Fruit fly (Drosophila melanogaster) whole organism, prepupa: ENCODE data around the gene CCT1.

Experiments used
- Blimp-1 ChIP-seq: fragments of 200-800 bp; sonication (Bioruptor generic); optimal IDR thresholded peaks from 3 replicates; lab custom pipeline; 2017; ENCODE audit warnings: missing biosample characterization, missing genetic modification characterization, mild to moderate bottlenecking, moderate library complexity, missing genetic modification reagents
- CG11294 ChIP-seq: fragments of 200-800 bp; sonication (Bioruptor generic); IDR thresholded peaks from 2 replicates; pipeline ENCODE4 v1.3.6; 2022; ENCODE audit warnings: missing biosample characterization, missing genetic modification characterization
- CG11762 ChIP-seq: fragments of 200-800 bp; sonication (Bioruptor generic); optimal IDR thresholded peaks from 3 replicates; lab custom pipeline; 2016; ENCODE audit warnings: missing biosample characterization, missing genetic modification characterization; ENCODE audit not compliant: insufficient read depth
- CG11902 ChIP-seq: fragments of 200-800 bp; sonication (Bioruptor generic); optimal IDR thresholded peaks from 3 replicates; lab custom pipeline; 2016; ENCODE audit warnings: missing biosample characterization, missing genetic modification characterization
- CG15336 ChIP-seq: fragments of 200-800 bp; sonication (Bioruptor generic); IDR thresholded peaks from 2 replicates; pipeline ENCODE4 v1.3.6; 2022; ENCODE audit warnings: missing biosample characterization, missing genetic modification characterization
- CG16779 ChIP-seq: fragments of 200-800 bp; sonication (Bioruptor generic); optimal IDR thresholded peaks from 3 replicates; lab custom pipeline; 2017; ENCODE audit warnings: missing biosample characterization, mild to moderate bottlenecking, missing genetic modification characterization
- CG3032 ChIP-seq: fragments of 200-800 bp; optimal IDR thresholded peaks from 2 replicates; lab custom pipeline; 2019; ENCODE audit warnings: missing biosample characterization, mild to moderate bottlenecking, missing genetic modification characterization, moderate library complexity
- CG31627 ChIP-seq: fragments of 200-800 bp; sonication (Bioruptor generic); optimal IDR thresholded peaks from 3 replicates; lab custom pipeline; 2016; ENCODE audit warnings: missing biosample characterization, missing genetic modification characterization
- CG3919 ChIP-seq: fragments of 200-800 bp; sonication (Bioruptor generic); optimal IDR thresholded peaks from 3 replicates; lab custom pipeline; 2016; ENCODE audit warnings: missing biosample characterization, missing genetic modification characterization
- CG4318 ChIP-seq: fragments of 200-800 bp; sonication (Bioruptor generic); optimal IDR thresholded peaks from 3 replicates; lab custom pipeline; 2017; ENCODE audit warnings: missing biosample characterization, mild to moderate bottlenecking, missing genetic modification characterization
- CG6163 ChIP-seq: fragments of 200-800 bp; sonication (Bioruptor generic); IDR thresholded peaks from 3 replicates; pipeline ENCODE4 v1.3.6; 2022; ENCODE audit warnings: missing biosample characterization, missing genetic modification characterization
- CG6276 ChIP-seq: fragments of 200-800 bp; sonication (Bioruptor generic); optimal IDR thresholded peaks from 2 replicates; lab custom pipeline; 2017; ENCODE audit warnings: missing biosample characterization, mild to moderate bottlenecking, missing genetic modification characterization
- CG6792 ChIP-seq: fragments of 200-800 bp; sonication (Bioruptor generic); optimal IDR thresholded peaks from 3 replicates; lab custom pipeline; 2016; ENCODE audit warnings: missing biosample characterization, missing genetic modification characterization
- CG6808 ChIP-seq: fragments of 200-800 bp; sonication (Bioruptor generic); optimal IDR thresholded peaks from 3 replicates; lab custom pipeline; 2017; ENCODE audit warnings: missing biosample characterization, missing genetic modification characterization, mild to moderate bottlenecking, moderate library complexity, missing genetic modification reagents
- CG6854 ChIP-seq: fragments of 200-800 bp; sonication (Bioruptor generic); optimal IDR thresholded peaks from 2 replicates; lab custom pipeline; 2017; ENCODE audit warnings: missing biosample characterization, mild to moderate bottlenecking, missing genetic modification characterization
- CG7368 ChIP-seq: fragments of 200-800 bp; sonication (Bioruptor generic); optimal IDR thresholded peaks from 3 replicates; lab custom pipeline; 2016; ENCODE audit warnings: missing biosample characterization, missing genetic modification characterization
- CG8119 ChIP-seq: fragments of 200-800 bp; sonication (Bioruptor generic); IDR thresholded peaks from 3 replicates; pipeline ENCODE4 v1.3.6; 2022; ENCODE audit warnings: missing biosample characterization, missing genetic modification characterization
- CG8319 ChIP-seq: fragments of 200-800 bp; sonication (Bioruptor generic); optimal IDR thresholded peaks from 3 replicates; lab custom pipeline; 2016; ENCODE audit warnings: missing biosample characterization, missing genetic modification characterization
- CG9139 ChIP-seq: fragments of 200-800 bp; sonication (Bioruptor generic); optimal IDR thresholded peaks from 3 replicates; lab custom pipeline; 2017; ENCODE audit warnings: missing biosample characterization, mild to moderate bottlenecking, missing genetic modification characterization
- Eip78C ChIP-seq: fragments of 200-800 bp; sonication (Bioruptor generic); peaks from one replicate; lab custom pipeline; 2016; ENCODE audit warnings: missing biosample characterization, missing genetic modification characterization
- Eip93F ChIP-seq: fragments of 200-800 bp; sonication (Bioruptor generic); optimal IDR thresholded peaks from 2 replicates; lab custom pipeline; 2016; ENCODE audit warnings: missing biosample characterization, mild to moderate bottlenecking, missing genetic modification characterization
- Ets21C ChIP-seq: fragments of 200-800 bp; sonication (Bioruptor generic); optimal IDR thresholded peaks from 3 replicates; lab custom pipeline; 2016; ENCODE audit warnings: missing biosample characterization, missing genetic modification characterization
- Hr38 ChIP-seq: sonication (Bioruptor generic); optimal IDR thresholded peaks from 2 replicates; lab custom pipeline; 2016; ENCODE audit warnings: missing biosample characterization, missing genetic modification characterization
- Hr39 ChIP-seq: fragments of 200-800 bp; sonication (Bioruptor generic); optimal IDR thresholded peaks from 2 replicates; lab custom pipeline; 2016; ENCODE audit warnings: missing biosample characterization, missing genetic modification characterization
- Hr4 ChIP-seq: fragments of 200-800 bp; sonication (Bioruptor generic); optimal IDR thresholded peaks from 3 replicates; lab custom pipeline; 2016; ENCODE audit warnings: missing biosample characterization, missing genetic modification characterization
- Smox ChIP-seq: fragments of 200-800 bp; sonication (Bioruptor generic); optimal IDR thresholded peaks from 3 replicates; lab custom pipeline; 2016; ENCODE audit warnings: missing biosample characterization, missing genetic modification characterization
- Sox14 ChIP-seq: fragments of 200-800 bp; sonication (Bioruptor generic); optimal IDR thresholded peaks from 3 replicates; lab custom pipeline; 2016; ENCODE audit warnings: missing biosample characterization, missing genetic modification characterization
- achi ChIP-seq: fragments of 200-800 bp; sonication (Bioruptor generic); optimal IDR thresholded peaks from 3 replicates; lab custom pipeline; 2016; ENCODE audit warnings: missing biosample characterization, missing genetic modification characterization
- dac ChIP-seq: fragments of 200-800 bp; sonication (Bioruptor generic); optimal IDR thresholded peaks from 2 replicates; lab custom pipeline; 2017; ENCODE audit warnings: missing biosample characterization, mild to moderate bottlenecking, missing genetic modification characterization
- eg ChIP-seq: fragments of 200-800 bp; sonication (Bioruptor generic); IDR thresholded peaks from 3 replicates; pipeline ENCODE4 v1.3.6; 2022; ENCODE audit warnings: missing biosample characterization, missing genetic modification characterization
- fd59A ChIP-seq: fragments of 200-800 bp; sonication (Bioruptor generic); optimal IDR thresholded peaks from 2 replicates; lab custom pipeline; 2017; ENCODE audit warnings: missing biosample characterization, mild to moderate bottlenecking, missing genetic modification characterization, missing genetic modification reagents
- fd85E ChIP-seq: fragments of 200-800 bp; sonication (Bioruptor generic); optimal IDR thresholded peaks from 3 replicates; lab custom pipeline; 2016; ENCODE audit warnings: missing biosample characterization, missing genetic modification characterization
- fkh ChIP-seq: fragments of 200-800 bp; sonication (Bioruptor generic); optimal IDR thresholded peaks from 3 replicates; lab custom pipeline; 2017; ENCODE audit warnings: missing biosample characterization, mild to moderate bottlenecking, missing genetic modification characterization, moderate library complexity
- spab ChIP-seq: fragments of 200-800 bp; sonication (Bioruptor generic); optimal IDR thresholded peaks from 2 replicates; lab custom pipeline; 2017; ENCODE audit warnings: missing biosample characterization, mild to moderate bottlenecking, missing genetic modification characterization, missing genetic modification reagents
- svp ChIP-seq: fragments of 200-800 bp; sonication (Bioruptor generic); peaks from one replicate; lab custom pipeline; 2016; ENCODE audit warnings: missing biosample characterization, missing genetic modification characterization
- vri ChIP-seq: fragments of 200-800 bp; sonication (Bioruptor generic); optimal IDR thresholded peaks from 3 replicates; lab custom pipeline; 2016; ENCODE audit warnings: missing biosample characterization, mild to moderate bottlenecking, missing genetic modification characterization

Gene CCT1

dm6 chr3R:22528264-22529158 is 37.3 kb upstream of the CCT1 start, which contains the start of gene CG5346 (continued):
- TF ChIP-seq CG8319 (GFP tag; lab: Kevin White, UChicago) (no peak), CG3032 (no peak), fd59A (GFP tag; lab: Kevin White, UChicago) (no peak), CG16779 (peak; percentile 37), Ets21C (GFP tag; lab: Kevin White, UChicago) (no peak), vri (no peak), Hr39 (no peak), achi (GFP tag; lab: Kevin White, UChicago) (peak; percentile 34), CG8119 (peak; percentile 65), Sox14 (GFP tag; lab: Kevin White, UChicago) (no peak), CG3919 (GFP tag; lab: Kevin White, UChicago) (peak; percentile 18), CG6808 (GFP tag; lab: Kevin White, UChicago) (no peak), svp (GFP tag; lab: Kevin White, UChicago) (peak; percentile 69), CG4318 (GFP tag; lab: Kevin White, UChicago) (no peak), spab (no peak), CG6792 (GFP tag; lab: Kevin White, UChicago) (no peak)

dm6 chr3R:22527636-22528148 is 36.5 kb upstream of the CCT1 start:
- TF ChIP-seq Eip93F (GFP tag; lab: Kevin White, UChicago) (no peak), CG3032 (no peak), Smox (GFP tag; lab: Kevin White, UChicago) (no peak), fkh (GFP tag; lab: Kevin White, UChicago) (peak; percentile 42), CG4318 (GFP tag; lab: Kevin White, UChicago) (no peak), fd85E (GFP tag; lab: Kevin White, UChicago) (no peak), achi (GFP tag; lab: Kevin White, UChicago) (no peak), CG7368 (GFP tag; lab: Kevin White, UChicago) (no peak), Blimp-1 (GFP tag; lab: Kevin White, UChicago) (no peak), CG8319 (GFP tag; lab: Kevin White, UChicago) (no peak), CG6276 (GFP tag; lab: Kevin White, UChicago) (no peak), CG9139 (GFP tag; lab: Kevin White, UChicago) (peak; percentile 4), CG6854 (GFP tag; lab: Kevin White, UChicago) (no peak), CG16779 (no peak), Hr38 (GFP tag; lab: Kevin White, UChicago) (no peak), CG15336 (GFP tag; lab: Robert Waterston, UW) (no peak), Ets21C (GFP tag; lab: Kevin White, UChicago) (no peak), Hr39 (no peak), Eip78C (peak; percentile 70), Hr4 (GFP tag; lab: Kevin White, UChicago) (no peak), CG11762 (no peak), CG6792 (GFP tag; lab: Kevin White, UChicago) (no peak), CG11294 (GFP tag; lab: Robert Waterston, UW) (no peak), CG31627 (no peak), CG6163 (GFP tag; lab: Robert Waterston, UW) (peak; percentile 42; the same call in 1 of the 3 replicates), CG6808 (GFP tag; lab: Kevin White, UChicago) (peak; percentile 7), eg (GFP tag; lab: Robert Waterston, UW) (no peak), CG11902 (GFP tag; lab: Kevin White, UChicago) (no peak)
- TF ChIP-seq, all 60 proteins: peak for 5

- TF ChIP-seq dac (GFP tag; lab: Kevin White, UChicago) (no peak), CG11902 (GFP tag; lab: Kevin White, UChicago) (no peak), vri (peak; percentile 62), CG31627 (no peak)
These were observed 36.0 kb upstream of the CCT1 start for dm6 chr3R:22527192-22527591.
